Worm (Caenorhabditis elegans) whole organism, L3 larva: Measurements from ENCODE around the gene tba-7.

Source experiments
- R02D3.7 ChIP-seq: fragments of 150-350 bp; optimal IDR thresholded peaks from 2 replicates; lab custom pipeline; 2014; ENCODE audit warnings: missing biosample characterization, missing genetic modification characterization
- ZK546.5 ChIP-seq: sonication (generic microtip); optimal IDR thresholded peaks from 2 replicates; lab custom pipeline; 2017; ENCODE audit warnings: missing biosample characterization, missing genetic modification characterization
- aly-2 ChIP-seq: fragments of 150-350 bp; optimal IDR thresholded peaks from 2 replicates; lab custom pipeline; 2014; ENCODE audit warnings: missing biosample characterization, missing genetic modification characterization
- ama-1 ChIP-seq: fragments of 150-350 bp; optimal IDR thresholded peaks from 2 replicates; lab custom pipeline; 2018
- ceh-16 ChIP-seq: sonication (generic microtip); optimal IDR thresholded peaks from 2 replicates; lab custom pipeline; 2017; ENCODE audit warnings: missing biosample characterization, missing genetic modification characterization
- ceh-28 ChIP-seq: fragments of 150-350 bp; optimal IDR thresholded peaks from 2 replicates; lab custom pipeline; 2014; ENCODE audit warnings: missing biosample characterization, missing genetic modification reagents, missing genetic modification characterization
- egl-27 ChIP-seq: sonication (generic microtip); optimal IDR thresholded peaks from 4 replicates; lab custom pipeline; 2017; ENCODE audit warnings: missing biosample characterization, missing genetic modification reagents, missing genetic modification characterization
- elt-2 ChIP-seq: sonication (generic microtip); optimal IDR thresholded peaks from 2 replicates; lab custom pipeline; 2016; ENCODE audit warnings: missing genetic modification reagents, mild to moderate bottlenecking, missing genetic modification characterization, missing compliant biosample characterization
- elt-3 ChIP-seq, 3 experiments: fragments of 150-350 bp in 1 of 3; sonication (generic microtip) in 2 of 3; optimal IDR thresholded peaks; 2 replicates in 2 of 3; 4 replicates in 1 of 3; lab custom pipeline; 2014 to 2017; ENCODE audit warnings: missing biosample characterization in 3 of 3, missing genetic modification characterization in 3 of 3
- eor-1 ChIP-seq, 2 experiments: fragments of 150-350 bp; optimal IDR thresholded peaks; 2 replicates each; lab custom pipeline; 2014 to 2018; ENCODE audit warnings: missing biosample characterization in 2 of 2, missing genetic modification characterization in 2 of 2
- fkh-2 ChIP-seq: fragments of 150-350 bp; optimal IDR thresholded peaks from 2 replicates; lab custom pipeline; 2014; ENCODE audit warnings: missing biosample characterization, missing genetic modification reagents, missing genetic modification characterization
- fos-1 ChIP-seq: fragments of 150-350 bp; optimal IDR thresholded peaks from 2 replicates; lab custom pipeline; 2014; ENCODE audit warnings: missing biosample characterization, missing genetic modification characterization
- jun-1 ChIP-seq: fragments of 150-350 bp; optimal IDR thresholded peaks from 2 replicates; lab custom pipeline; 2014; ENCODE audit warnings: missing biosample characterization, missing genetic modification reagents, missing genetic modification characterization
- lin-15B ChIP-seq: fragments of 150-350 bp; optimal IDR thresholded peaks from 2 replicates; lab custom pipeline; 2014; ENCODE audit warnings: missing biosample characterization, missing genetic modification characterization
- lin-39 ChIP-seq: fragments of 150-350 bp; optimal IDR thresholded peaks from 2 replicates; lab custom pipeline; 2018; ENCODE audit warnings: missing biosample characterization, missing genetic modification reagents, missing genetic modification characterization
- lsy-12 ChIP-seq: sonication (generic microtip); optimal IDR thresholded peaks from 2 replicates; lab custom pipeline; 2016; ENCODE audit warnings: mild to moderate bottlenecking, missing genetic modification characterization, missing compliant biosample characterization
- nfya-1 ChIP-seq: sonication (generic microtip); optimal IDR thresholded peaks from 2 replicates; lab custom pipeline; 2017; ENCODE audit warnings: missing genetic modification characterization, mild to moderate bottlenecking, missing compliant biosample characterization, antibody characterized with exemption, moderate library complexity; ENCODE audit not compliant: insufficient read depth
- nhr-11 ChIP-seq: fragments of 150-350 bp; optimal IDR thresholded peaks from 2 replicates; lab custom pipeline; 2014; ENCODE audit warnings: missing biosample characterization, missing genetic modification characterization
- nhr-237 ChIP-seq: fragments of 150-350 bp; optimal IDR thresholded peaks from 2 replicates; lab custom pipeline; 2014; ENCODE audit warnings: missing biosample characterization, missing genetic modification characterization
- nhr-28 ChIP-seq: fragments of 150-350 bp; optimal IDR thresholded peaks from 2 replicates; lab custom pipeline; 2014; ENCODE audit warnings: missing biosample characterization, missing genetic modification characterization
- nhr-43 ChIP-seq: sonication (generic microtip); optimal IDR thresholded peaks from 2 replicates; lab custom pipeline; 2016; ENCODE audit warnings: mild to moderate bottlenecking, missing genetic modification characterization, missing compliant biosample characterization; ENCODE audit not compliant: poor library complexity, severe bottlenecking
- nhr-67 ChIP-seq: fragments of 150-350 bp; optimal IDR thresholded peaks from 2 replicates; lab custom pipeline; 2014; ENCODE audit warnings: missing biosample characterization, missing genetic modification characterization
- nhr-76 ChIP-seq: fragments of 150-350 bp; sonication (generic microtip); optimal IDR thresholded peaks from 5 replicates; lab custom pipeline; 2014; ENCODE audit warnings: missing biosample characterization, missing genetic modification characterization
- nhr-77 ChIP-seq: fragments of 150-350 bp; optimal IDR thresholded peaks from 2 replicates; lab custom pipeline; 2014; ENCODE audit warnings: missing biosample characterization, missing genetic modification characterization
- pha-4 ChIP-seq: fragments of 150-350 bp; optimal IDR thresholded peaks from 2 replicates; lab custom pipeline; 2014; ENCODE audit warnings: missing biosample characterization, missing genetic modification reagents, missing genetic modification characterization
- pqm-1 ChIP-seq: fragments of 150-350 bp; optimal IDR thresholded peaks from 2 replicates; lab custom pipeline; 2017; ENCODE audit warnings: missing biosample characterization, missing genetic modification characterization, inconsistent platforms
- sea-2 ChIP-seq: fragments of 150-350 bp; sonication (generic microtip); optimal IDR thresholded peaks from 4 replicates; lab custom pipeline; 2014; ENCODE audit warnings: missing biosample characterization, missing genetic modification reagents, missing genetic modification characterization
- snpc-4 ChIP-seq: fragments of 150-350 bp; optimal IDR thresholded peaks from 2 replicates; lab custom pipeline; 2014; ENCODE audit warnings: missing biosample characterization, missing genetic modification characterization
- tbx-2 ChIP-seq: sonication (generic microtip); optimal IDR thresholded peaks from 2 replicates; lab custom pipeline; 2016; ENCODE audit warnings: mild to moderate bottlenecking, missing genetic modification characterization, missing compliant biosample characterization
- unc-39 ChIP-seq: sonication (generic microtip); optimal IDR thresholded peaks from 4 replicates; lab custom pipeline; 2017; ENCODE audit warnings: missing biosample characterization, missing genetic modification characterization
- unc-62 ChIP-seq: fragments of 150-350 bp; sonication (generic microtip); optimal IDR thresholded peaks from 4 replicates; lab custom pipeline; 2014; ENCODE audit warnings: missing biosample characterization, missing genetic modification reagents, missing genetic modification characterization
- zag-1 ChIP-seq: fragments of 150-350 bp; optimal IDR thresholded peaks from 2 replicates; lab custom pipeline; 2014; ENCODE audit warnings: missing biosample characterization, missing genetic modification characterization
- ztf-11 ChIP-seq: fragments of 150-350 bp; optimal IDR thresholded peaks from 2 replicates; lab custom pipeline; 2014; ENCODE audit warnings: missing biosample characterization, missing genetic modification characterization
- ztf-4 ChIP-seq: fragments of 150-350 bp; optimal IDR thresholded peaks from 2 replicates; lab custom pipeline; 2014; ENCODE audit warnings: missing biosample characterization, missing genetic modification characterization

tba-7 gene

ce11 chrIII:11371688-11372087, at the start of gene tba-7:
TSS of gene tba-7 (minus strand) at chrIII:11371788.
- TF ChIP-seq egl-27 (tag; lab: Kevin White, UChicago), result no peak
- TF ChIP-seq ZK546.5 (tag; lab: Kevin White, UChicago), result no peak
- TF ChIP-seq ztf-4 (tag; lab: Kevin White, UChicago), result no peak
- no peak for TF ChIP-seq pqm-1 (tag; lab: Kevin White, UChicago)
- TF ChIP-seq lin-15B (tag; lab: Kevin White, UChicago), result no peak

ce11 chrIII:11419551-11419950, 48.0 kb upstream of the tba-7 start:
- TF ChIP-seq snpc-4 (tag; lab: Kevin White, UChicago) (no peak), fkh-2 (tag; lab: Kevin White, UChicago) (no peak), jun-1 (tag; lab: Kevin White, UChicago) (no peak), unc-62 (GFP tag; lab: Kevin White, UChicago) (no peak), tbx-2 (tag; lab: Kevin White, UChicago) (no peak), egl-27 (tag; lab: Kevin White, UChicago) (no peak), nhr-43 (tag; lab: Kevin White, UChicago) (no peak), elt-2 (tag; lab: Kevin White, UChicago) (no peak), lin-39 (tag; lab: Kevin White, UChicago) (no peak), sea-2 (no peak), ZK546.5 (tag; lab: Kevin White, UChicago) (no peak), lsy-12 (no peak), ceh-16 (no peak)
- TF ChIP-seq, all 47 proteins: peak for 0

- TF ChIP-seq elt-2 (tag; lab: Kevin White, UChicago) (no peak), pha-4 (tag; lab: Kevin White, UChicago) (no peak), egl-27 (tag; lab: Kevin White, UChicago) (no peak), tbx-2 (tag; lab: Kevin White, UChicago) (no peak)
These were observed 38.8 kb upstream of the tba-7 start, which contains the start of gene twk-31 for ce11 chrIII:11410378-11410777. TSS of gene twk-31 (plus strand) at chrIII:11410678.

- TF ChIP-seq nhr-28 (tag; lab: Kevin White, UChicago) (no peak), ztf-11 (tag; lab: Kevin White, UChicago) (no peak), nhr-77 (tag; lab: Kevin White, UChicago) (no peak), nhr-43 (tag; lab: Kevin White, UChicago) (no peak), R02D3.7 (no peak), nhr-237 (tag; lab: Kevin White, UChicago) (no peak), pha-4 (tag; lab: Kevin White, UChicago) (no peak), lin-39 (tag; lab: Kevin White, UChicago) (no peak), ZK546.5 (tag; lab: Kevin White, UChicago) (no peak), sea-2 (no peak)
These were observed 33.5 kb upstream of the tba-7 start, which contains the start of gene Y47D3B.4 for ce11 chrIII:11405049-11405448. TSS of gene Y47D3B.4 (plus strand) at chrIII:11405349.

ce11 chrIII:11402717-11403116, 31.1 kb upstream of the tba-7 start, which contains the start of gene Y47D3B.12:
TSS of gene Y47D3B.12 (plus strand) at chrIII:11403017.
- TF ChIP-seq nhr-11 (tag; lab: Kevin White, UChicago), result no peak
- TF ChIP-seq nfya-1 (tag; lab: Kevin White, UChicago), result no peak
- no peak for TF ChIP-seq unc-39 (tag; lab: Kevin White, UChicago)
- no peak for TF ChIP-seq ceh-16
- no peak for TF ChIP-seq eor-1 (tag; optimal IDR thresholded peaks at IDR 0.05; lab: Kevin White, UChicago)
- TF ChIP-seq R02D3.7, result no peak
- TF ChIP-seq fkh-2 (tag; lab: Kevin White, UChicago), result no peak
- no peak for TF ChIP-seq zag-1 (tag; lab: Kevin White, UChicago)
- TF ChIP-seq pha-4 (tag; lab: Kevin White, UChicago), result no peak
- TF ChIP-seq sea-2, result no peak
- TF ChIP-seq jun-1 (tag; lab: Kevin White, UChicago), result no peak

ce11 chrIII:11397499-11397898, 25.9 kb upstream of the tba-7 start, which contains the start of gene Y47D3B.3:
TSS of gene Y47D3B.3 (plus strand) at chrIII:11397799.
- no peak for TF ChIP-seq fos-1

ce11 chrIII:11393162-11393561, 21.6 kb upstream of the tba-7 start, which contains the start of gene nlp-21:
TSS of gene nlp-21 (minus strand) at chrIII:11393262.
- TF ChIP-seq nhr-67 (tag; lab: Kevin White, UChicago) (no peak), elt-3 (tag; optimal IDR thresholded peaks at IDR 0.05; lab: Kevin White, UChicago) (no peak), nhr-77 (tag; lab: Kevin White, UChicago) (no peak), pha-4 (tag; lab: Kevin White, UChicago) (no peak), R02D3.7 (no peak), ceh-28 (tag; lab: Kevin White, UChicago) (no peak), nhr-43 (tag; lab: Kevin White, UChicago) (no peak), ama-1 (lab: Kevin White, UChicago) (no peak), aly-2 (tag; lab: Kevin White, UChicago) (no peak), ztf-11 (tag; lab: Kevin White, UChicago) (no peak), nhr-76 (no peak), unc-39 (tag; lab: Kevin White, UChicago) (no peak)
